Worm (Caenorhabditis elegans): ENCODE results near the gene W02A2.8.

W02A2.8 gene

ce11 chrIV:13330547-13330946 is 27.8 kb downstream of the W02A2.8 start:
- TF ChIP-seq M03D4.4 (tag; optimal IDR thresholded peaks at IDR 0.05) (no peak), ham-2 (GFP tag; optimal IDR thresholded peaks at IDR 0.05) (no peak), zip-8 (tag; optimal IDR thresholded peaks at IDR 0.05) (no peak), sem-2 (GFP tag; optimal IDR thresholded peaks at IDR 0.05) (no peak), snpc-4 (tag; optimal IDR thresholded peaks at IDR 0.05) (no peak), unc-120 (tag; optimal IDR thresholded peaks at IDR 0.05; ENCODE audit: poor library complexity, severe bottlenecking) (no peak), ztf-11 (tag; optimal IDR thresholded peaks at IDR 0.05) (no peak), tbx-8 (GFP tag; optimal IDR thresholded peaks at IDR 0.05) (no peak), ceh-83 (GFP tag; optimal IDR thresholded peaks at IDR 0.05) (no peak)

DNA sequence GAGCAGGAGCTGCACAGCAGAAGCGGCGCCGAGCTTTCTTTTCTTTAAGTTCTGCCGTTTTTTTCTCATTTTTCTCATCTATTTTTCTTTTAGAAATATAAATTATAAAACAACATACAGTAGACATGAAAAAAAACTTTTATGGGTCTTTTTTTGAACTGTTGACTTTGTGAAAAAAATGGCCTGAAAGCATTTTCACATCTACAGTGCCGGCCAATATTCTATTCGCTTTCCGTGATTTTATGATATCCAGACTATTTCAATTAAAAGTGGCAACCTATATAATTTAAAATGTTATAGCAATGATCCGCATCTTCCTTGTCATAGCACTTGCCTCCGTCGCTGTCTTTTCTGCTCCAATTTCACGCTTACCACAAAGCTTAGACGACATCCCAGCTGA is 30.3 kb downstream of the W02A2.8 start, which contains the start of gene far-6:
TSS of gene far-6 (plus strand) at position 301 of the 400 bp plus-strand sequence.
- no peak for TF ChIP-seq unc-39 (tag; optimal IDR thresholded peaks at IDR 0.05)
- TF ChIP-seq unc-120 (tag; optimal IDR thresholded peaks at IDR 0.05; ENCODE audit: poor library complexity, severe bottlenecking): no peak
- TF ChIP-seq ceh-43 (GFP tag; optimal IDR thresholded peaks at IDR 0.05): no peak
- TF ChIP-seq snpc-4 (tag; optimal IDR thresholded peaks at IDR 0.05): no peak
- TF ChIP-seq hlh-1 (tag; optimal IDR thresholded peaks at IDR 0.05): no peak
- no peak for TF ChIP-seq blmp-1 (tag; optimal IDR thresholded peaks at IDR 0.05)
- TF ChIP-seq flh-1 (GFP tag; optimal IDR thresholded peaks at IDR 0.05): no peak
- TF ChIP-seq cnd-1 (tag; optimal IDR thresholded peaks at IDR 0.05): no peak
- no peak for TF ChIP-seq M03D4.4 (tag; optimal IDR thresholded peaks at IDR 0.05)
- no peak for TF ChIP-seq nhr-2 (tag; optimal IDR thresholded peaks at IDR 0.05)
- TF ChIP-seq zip-8 (tag; optimal IDR thresholded peaks at IDR 0.05): no peak
- TF ChIP-seq ces-1 (GFP tag; optimal IDR thresholded peaks at IDR 0.05): no peak
- TF ChIP-seq lin-32 (GFP tag; optimal IDR thresholded peaks at IDR 0.05): no peak
- no peak for TF ChIP-seq nhr-12 (tag; optimal IDR thresholded peaks at IDR 0.05)
- TF ChIP-seq sptf-1 (tag; optimal IDR thresholded peaks at IDR 0.05): no peak
- TF ChIP-seq tbx-8 (GFP tag; optimal IDR thresholded peaks at IDR 0.05): no peak
- TF ChIP-seq ham-2 (GFP tag; optimal IDR thresholded peaks at IDR 0.05): no peak
- no peak for TF ChIP-seq nhr-28 (tag; optimal IDR thresholded peaks at IDR 0.05)
- no peak for TF ChIP-seq ceh-39 (tag; optimal IDR thresholded peaks at IDR 0.05)

DNA sequence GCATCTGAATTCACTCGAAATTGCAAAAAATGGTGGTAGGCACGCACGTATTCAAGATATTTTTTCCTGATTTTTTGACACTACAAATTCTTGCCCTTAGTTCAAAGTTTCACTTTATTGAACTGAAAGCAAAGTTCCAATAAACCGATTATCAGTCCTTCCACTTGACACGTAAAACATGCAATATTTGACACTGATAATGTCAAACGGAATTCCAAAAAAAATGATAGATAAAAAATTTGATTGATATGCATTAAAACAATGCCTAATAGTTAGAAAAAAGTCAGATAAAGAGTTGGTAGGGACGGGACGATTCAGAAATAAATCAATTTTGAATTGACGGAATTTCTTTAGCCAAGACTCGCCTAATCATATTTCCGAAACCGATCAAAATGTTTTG is 31.3 kb downstream of the W02A2.8 start:
- no peak for TF ChIP-seq ceh-39 (tag; optimal IDR thresholded peaks at IDR 0.05)
- no peak for TF ChIP-seq drap-1 (GFP tag; optimal IDR thresholded peaks at IDR 0.05)
- TF ChIP-seq lin-13 (tag; optimal IDR thresholded peaks at IDR 0.05): no peak
- no peak for TF ChIP-seq mls-2 (tag; optimal IDR thresholded peaks at IDR 0.05)
- no peak for TF ChIP-seq ztf-11 (tag; optimal IDR thresholded peaks at IDR 0.05)
- TF ChIP-seq bed-3 (GFP tag; optimal IDR thresholded peaks at IDR 0.05): no peak
- TF ChIP-seq zip-8 (tag; optimal IDR thresholded peaks at IDR 0.05): no peak
- no peak for TF ChIP-seq lin-32 (GFP tag; optimal IDR thresholded peaks at IDR 0.05)
- no peak for TF ChIP-seq ceh-43 (GFP tag; optimal IDR thresholded peaks at IDR 0.05)
- no peak for TF ChIP-seq nhr-12 (tag; optimal IDR thresholded peaks at IDR 0.05)
- TF ChIP-seq blmp-1 (tag; optimal IDR thresholded peaks at IDR 0.05): no peak

ce11 chrIV:13323823-13324359 is 34.5 kb downstream of the W02A2.8 start, which contains the start of gene fat-2:
fat-2 (plus strand) TSS chrIV:13323873.
- no peak for TF ChIP-seq sem-2 (GFP tag; optimal IDR thresholded peaks at IDR 0.05)

DNA sequence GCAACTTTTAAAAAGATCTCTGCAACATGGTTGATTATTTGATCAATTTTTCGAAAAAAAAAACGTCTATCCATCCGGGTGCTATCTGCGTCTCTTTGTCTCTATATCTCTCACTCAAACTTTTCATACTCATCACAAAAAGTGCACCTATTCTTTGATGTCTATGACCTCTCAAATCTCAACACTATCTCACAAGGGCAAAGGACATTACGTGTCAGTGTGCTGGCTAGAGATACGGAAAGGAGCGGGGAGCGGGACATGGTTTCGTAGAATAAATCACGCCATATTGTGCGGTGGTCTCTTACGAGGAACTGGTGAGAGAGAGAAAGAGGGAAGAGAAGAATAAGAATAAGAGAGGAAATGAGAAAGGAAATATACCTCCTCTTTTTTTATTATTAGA is 36.0 kb downstream of the W02A2.8 start:
- TF ChIP-seq ceh-39 (tag; optimal IDR thresholded peaks at IDR 0.05): no peak
- no peak for TF ChIP-seq ceh-83 (GFP tag; optimal IDR thresholded peaks at IDR 0.05)
- no peak for TF ChIP-seq M03D4.4 (tag; optimal IDR thresholded peaks at IDR 0.05)
- TF ChIP-seq unc-62 (GFP tag; optimal IDR thresholded peaks at IDR 0.05): no peak
- no peak for TF ChIP-seq flh-1 (GFP tag; optimal IDR thresholded peaks at IDR 0.05)
- no peak for TF ChIP-seq lin-32 (GFP tag; optimal IDR thresholded peaks at IDR 0.05)
- no peak for TF ChIP-seq nhr-2 (tag; optimal IDR thresholded peaks at IDR 0.05)
- TF ChIP-seq sem-2 (GFP tag; optimal IDR thresholded peaks at IDR 0.05): no peak
- TF ChIP-seq hlh-1 (tag; optimal IDR thresholded peaks at IDR 0.05): no peak
- no peak for TF ChIP-seq blmp-1 (tag; optimal IDR thresholded peaks at IDR 0.05)
- TF ChIP-seq mep-1 (tag; optimal IDR thresholded peaks at IDR 0.05): no peak

Data from whole organism, mixed stage, embryonic.